Worm (Caenorhabditis elegans) whole organism, young adult: Measurements from ENCODE around the gene clc-23.

Experiments used
- B0019.2 ChIP-seq: fragments of 200-800 bp; sonication (Bioruptor generic); conservative IDR thresholded peaks from 2 replicates; pipeline ENCODE4 v1.3.6; 2022; ENCODE audit warnings: missing genetic modification reagents, missing genetic modification characterization, missing compliant biosample characterization
- F23B12.7 ChIP-seq: sonication (generic microtip); optimal IDR thresholded peaks from 2 replicates; lab custom pipeline; 2017; ENCODE audit warnings: missing genetic modification characterization, mild to moderate bottlenecking, missing compliant biosample characterization, antibody characterized with exemption, moderate library complexity; ENCODE audit not compliant: insufficient read depth
- F33H1.4 ChIP-seq: fragments of 200-800 bp; sonication (Bioruptor generic); IDR thresholded peaks from 2 replicates; pipeline ENCODE4 v1.3.6; 2022; ENCODE audit warnings: missing genetic modification reagents, missing genetic modification characterization, missing compliant biosample characterization
- F37B4.10 ChIP-seq: fragments of 200-800 bp; sonication (Bioruptor generic); IDR thresholded peaks from 2 replicates; pipeline ENCODE4 v1.3.6; 2022; ENCODE audit warnings: missing genetic modification characterization, missing compliant biosample characterization
- F39B2.1 ChIP-seq: fragments of 200-800 bp; sonication (Bioruptor generic); IDR thresholded peaks from 2 replicates; pipeline ENCODE4 v1.3.6; 2022; ENCODE audit warnings: missing genetic modification reagents, missing genetic modification characterization, missing compliant biosample characterization
- K11D2.4 ChIP-seq: fragments of 200-800 bp; sonication (Bioruptor generic); IDR thresholded peaks from 2 replicates; pipeline ENCODE4 v1.3.6; 2022; ENCODE audit warnings: missing genetic modification reagents, missing genetic modification characterization, missing compliant biosample characterization
- T07F8.4 ChIP-seq: sonication (generic microtip); optimal IDR thresholded peaks from 2 replicates; lab custom pipeline; 2016; ENCODE audit warnings: mild to moderate bottlenecking, missing genetic modification characterization, moderate library complexity, missing compliant biosample characterization
- T26A5.8 ChIP-seq: sonication (generic microtip); optimal IDR thresholded peaks from 2 replicates; lab custom pipeline; 2016; ENCODE audit warnings: missing genetic modification characterization, missing compliant biosample characterization
- Y67H2A.10 ChIP-seq: fragments of 200-800 bp; sonication (Bioruptor generic); conservative IDR thresholded peaks from 2 replicates; pipeline ENCODE4 v1.3.6; 2022; ENCODE audit warnings: missing genetic modification reagents, missing genetic modification characterization, missing compliant biosample characterization
- Y95B8A.8 ChIP-seq: fragments of 200-800 bp; sonication (Bioruptor generic); IDR thresholded peaks from 2 replicates; pipeline ENCODE4 v1.3.6; 2022; ENCODE audit warnings: missing genetic modification reagents, missing genetic modification characterization, missing compliant biosample characterization
- aptf-2 ChIP-seq: fragments of 200-800 bp; sonication (Bioruptor generic); conservative IDR thresholded peaks from 2 replicates; pipeline ENCODE4 v1.3.6; 2022; ENCODE audit warnings: missing genetic modification reagents, missing genetic modification characterization, missing compliant biosample characterization
- aptf-3 ChIP-seq: fragments of 200-800 bp; sonication (Bioruptor generic); IDR thresholded peaks from 2 replicates; pipeline ENCODE4 v1.3.6; 2022; ENCODE audit warnings: missing genetic modification characterization, missing compliant biosample characterization
- athp-1 ChIP-seq: sonication (generic microtip); optimal IDR thresholded peaks from 2 replicates; lab custom pipeline; 2017; ENCODE audit warnings: mild to moderate bottlenecking, missing genetic modification characterization, missing compliant biosample characterization
- attf-5 ChIP-seq: fragments of 200-800 bp; sonication (Bioruptor generic); optimal IDR thresholded peaks from 2 replicates; lab custom pipeline; 2018; ENCODE audit warnings: mild to moderate bottlenecking, missing genetic modification characterization, missing compliant biosample characterization
- bed-2 ChIP-seq: fragments of 200-800 bp; sonication (Bioruptor generic); IDR thresholded peaks from 2 replicates; pipeline ENCODE4 v1.3.6; 2022; ENCODE audit warnings: missing genetic modification reagents, missing genetic modification characterization, missing compliant biosample characterization
- cebp-1 ChIP-seq, 2 experiments: fragments of 200-800 bp in 1 of 2; sonication (Bioruptor generic) in 1 of 2; sonication (generic microtip) in 1 of 2; IDR thresholded peaks in 1 of 2; optimal IDR thresholded peaks in 1 of 2; 2 replicates each; pipeline versions ENCODE4 v1.3.6 to Lab custom; 2017 to 2022; ENCODE audit warnings: missing compliant biosample characterization in 2 of 2, missing genetic modification characterization in 2 of 2, mild to moderate bottlenecking in 1 of 2, missing genetic modification reagents in 1 of 2, moderate library complexity in 1 of 2
- ceh-100 ChIP-seq: fragments of 200-800 bp; sonication (Bioruptor generic); IDR thresholded peaks from 2 replicates; pipeline ENCODE4 v1.3.6; 2022; ENCODE audit warnings: missing genetic modification reagents, missing genetic modification characterization, missing compliant biosample characterization
- ceh-91 ChIP-seq: fragments of 200-800 bp; sonication (Bioruptor generic); IDR thresholded peaks from 2 replicates; pipeline ENCODE4 v1.3.6; 2022; ENCODE audit warnings: missing genetic modification reagents, missing genetic modification characterization, missing compliant biosample characterization
- chd-7 ChIP-seq: sonication (generic microtip); optimal IDR thresholded peaks from 2 replicates; lab custom pipeline; 2016; ENCODE audit warnings: mild to moderate bottlenecking, missing genetic modification characterization, moderate library complexity, missing compliant biosample characterization
- efl-1 ChIP-seq: fragments of 150-350 bp; optimal IDR thresholded peaks from 2 replicates; lab custom pipeline; 2014; ENCODE audit warnings: missing biosample characterization, missing genetic modification reagents, missing genetic modification characterization
- egrh-3 ChIP-seq: fragments of 200-800 bp; sonication (Bioruptor generic); IDR thresholded peaks from 2 replicates; pipeline ENCODE4 v1.3.6; 2022; ENCODE audit warnings: missing genetic modification reagents, missing genetic modification characterization, missing compliant biosample characterization
- hmg-1.2 ChIP-seq: fragments of 200-800 bp; sonication (Bioruptor generic); IDR thresholded peaks from 2 replicates; pipeline ENCODE4 v1.3.6; 2022; ENCODE audit warnings: missing genetic modification reagents, missing genetic modification characterization, missing compliant biosample characterization
- lag-1 ChIP-seq: fragments of 200-800 bp; sonication (Bioruptor generic); IDR thresholded peaks from 2 replicates; pipeline ENCODE4 v1.3.6; 2022; ENCODE audit warnings: missing genetic modification reagents, missing genetic modification characterization, missing compliant biosample characterization
- lin-35 ChIP-seq, 3 experiments: fragments of 150-350 bp in 2 of 3; sonication (generic microtip) in 1 of 3; optimal IDR thresholded peaks; 2 replicates each; lab custom pipeline; 2014 to 2018; ENCODE audit warnings: missing biosample characterization in 3 of 3, missing genetic modification characterization in 3 of 3, missing genetic modification reagents in 3 of 3
- lsl-1 ChIP-seq: fragments of 200-800 bp; sonication (Bioruptor generic); optimal IDR thresholded peaks from 2 replicates; lab custom pipeline; 2018; ENCODE audit warnings: mild to moderate bottlenecking, missing genetic modification characterization, moderate library complexity, missing compliant biosample characterization
- lsy-27 ChIP-seq: sonication (generic microtip); optimal IDR thresholded peaks from 2 replicates; lab custom pipeline; 2017; ENCODE audit warnings: missing genetic modification characterization, mild to moderate bottlenecking, missing compliant biosample characterization, antibody characterized with exemption, missing genotype, borderline replicate concordance; ENCODE audit not compliant: insufficient read depth
- mcd-1 ChIP-seq: fragments of 200-800 bp; sonication (Bioruptor generic); IDR thresholded peaks from 2 replicates; pipeline ENCODE4 v1.3.6; 2022; ENCODE audit warnings: missing genetic modification reagents, missing genetic modification characterization, missing compliant biosample characterization
- nhr-179 ChIP-seq: sonication (generic microtip); optimal IDR thresholded peaks from 2 replicates; lab custom pipeline; 2016; ENCODE audit warnings: mild to moderate bottlenecking, missing genetic modification characterization, missing compliant biosample characterization
- nhr-90 ChIP-seq: sonication (generic microtip); optimal IDR thresholded peaks from 2 replicates; lab custom pipeline; 2016; ENCODE audit warnings: missing genotype, mild to moderate bottlenecking, missing genetic modification characterization, missing compliant biosample characterization
- rcor-1 ChIP-seq: fragments of 200-800 bp; sonication (Bioruptor generic); IDR thresholded peaks from 2 replicates; pipeline ENCODE4 v1.3.6; 2022; ENCODE audit warnings: missing genetic modification reagents, missing genetic modification characterization, missing compliant biosample characterization
- somi-1 ChIP-seq: fragments of 200-800 bp; sonication (Bioruptor generic); optimal IDR thresholded peaks from 2 replicates; lab custom pipeline; 2018; ENCODE audit warnings: mild to moderate bottlenecking, missing genetic modification characterization, missing compliant biosample characterization
- sptf-2 ChIP-seq: fragments of 200-800 bp; sonication (Bioruptor generic); optimal IDR thresholded peaks from 2 replicates; lab custom pipeline; 2018; ENCODE audit warnings: mild to moderate bottlenecking, missing genetic modification characterization, missing compliant biosample characterization
- unc-62 ChIP-seq: fragments of 150-350 bp; optimal IDR thresholded peaks from 2 replicates; lab custom pipeline; 2014; ENCODE audit warnings: missing biosample characterization, missing genetic modification reagents, missing genetic modification characterization
- zfh-2 ChIP-seq: fragments of 200-800 bp; sonication (Bioruptor generic); conservative IDR thresholded peaks from 2 replicates; pipeline ENCODE4 v1.3.6; 2022; ENCODE audit warnings: missing genetic modification reagents, missing genetic modification characterization, missing compliant biosample characterization
- zim-3 ChIP-seq: sonication (generic microtip); optimal IDR thresholded peaks from 2 replicates; lab custom pipeline; 2017; ENCODE audit warnings: mild to moderate bottlenecking, missing genetic modification characterization, moderate library complexity, missing compliant biosample characterization
- ztf-18 ChIP-seq: sonication (generic microtip); optimal IDR thresholded peaks from 2 replicates; lab custom pipeline; 2016; ENCODE audit warnings: missing genotype, mild to moderate bottlenecking, missing genetic modification characterization, missing compliant biosample characterization
- ztf-28 ChIP-seq: fragments of 200-800 bp; sonication (Bioruptor generic); IDR thresholded peaks from 2 replicates; pipeline ENCODE4 v1.3.6; 2022; ENCODE audit warnings: missing genetic modification reagents, missing genetic modification characterization, missing compliant biosample characterization
- ztf-6 ChIP-seq: fragments of 200-800 bp; sonication (Bioruptor generic); IDR thresholded peaks from 2 replicates; pipeline ENCODE4 v1.3.6; 2022; ENCODE audit warnings: missing genetic modification reagents, missing genetic modification characterization, missing compliant biosample characterization

Gene clc-23

DNA sequence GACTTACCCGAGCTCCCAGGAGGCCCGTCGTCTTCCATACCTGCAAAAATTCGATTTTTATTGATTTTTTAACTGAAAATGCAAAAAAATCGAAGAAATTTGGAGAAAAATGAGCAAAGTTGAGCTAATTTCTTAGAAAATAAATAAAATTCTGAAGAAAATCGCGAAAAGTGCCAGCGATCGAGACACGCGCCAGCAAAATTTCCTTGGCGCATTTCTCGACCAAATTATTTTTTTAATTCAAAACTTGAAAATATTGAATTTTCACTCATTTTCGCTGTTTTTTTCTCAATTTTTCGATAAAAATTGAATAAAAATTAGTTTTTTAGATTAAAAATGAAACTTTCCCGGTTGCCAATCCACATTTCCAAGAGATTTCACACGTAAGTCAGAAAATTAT, 16.4 kb downstream of the clc-23 start, which contains the start of the genes chin-1 and BE0003N10.1:
Gene chin-1 (minus strand): TSS at position 40 of the 400 bp plus-strand sequence.
Gene BE0003N10.1 (plus strand): TSS at position 320 of the 400 bp plus-strand sequence.
- TF ChIP-seq F33H1.4 (GFP tag; lab: Robert Waterston, UW), result peak; percentile 41
- TF ChIP-seq F23B12.7 (tag; lab: Kevin White, UChicago), result peak; percentile 7
- no peak for TF ChIP-seq cebp-1 (GFP tag; IDR thresholded peaks at IDR 0.05; lab: Robert Waterston, UW)
- TF ChIP-seq cebp-1 (tag; optimal IDR thresholded peaks at IDR 0.05; lab: Kevin White, UChicago), result peak; percentile 31
- peak; percentile 92 for TF ChIP-seq ztf-18 (tag; lab: Kevin White, UChicago)
- no peak for TF ChIP-seq ztf-28
- TF ChIP-seq somi-1 (GFP tag; lab: Kevin White, UChicago), result no peak
- TF ChIP-seq lin-35 (GFP tag; optimal IDR thresholded peaks at IDR 0.05; lab: Kevin White, UChicago), result peak in 1 of 3 experiments; percentile 35
- peak; percentile 72 for TF ChIP-seq mcd-1 (GFP tag; lab: Robert Waterston, UW)

DNA sequence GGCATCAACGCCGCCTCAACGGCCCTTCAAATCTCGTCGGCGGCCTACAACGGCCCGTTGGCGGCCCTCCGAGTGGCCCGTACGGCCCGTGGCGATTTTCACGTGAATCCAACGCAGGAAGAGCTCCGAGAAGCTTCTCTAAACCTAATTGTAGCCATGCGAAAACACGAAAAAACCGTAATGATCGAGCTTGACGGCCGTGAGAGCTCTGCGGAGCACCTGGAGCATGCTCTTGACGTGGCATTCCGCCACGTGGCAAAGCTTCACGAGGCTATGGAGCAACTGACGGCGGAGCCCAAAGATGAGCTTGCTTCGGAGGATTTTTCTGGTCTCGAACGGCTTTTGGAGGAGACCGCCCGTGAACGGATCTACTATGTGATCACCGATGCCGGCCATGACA, 19.3 kb downstream of the clc-23 start:
- no peak for TF ChIP-seq aptf-2 (GFP tag; lab: Robert Waterston, UW)
- TF ChIP-seq T07F8.4, result no peak
- TF ChIP-seq zfh-2, result peak; percentile 75
- no peak for TF ChIP-seq bed-2 (GFP tag; lab: Robert Waterston, UW)
- no peak for TF ChIP-seq ceh-91
- no peak for TF ChIP-seq ceh-100
- TF ChIP-seq lsl-1, result no peak
- TF ChIP-seq T26A5.8 (tag; lab: Kevin White, UChicago), result no peak

DNA sequence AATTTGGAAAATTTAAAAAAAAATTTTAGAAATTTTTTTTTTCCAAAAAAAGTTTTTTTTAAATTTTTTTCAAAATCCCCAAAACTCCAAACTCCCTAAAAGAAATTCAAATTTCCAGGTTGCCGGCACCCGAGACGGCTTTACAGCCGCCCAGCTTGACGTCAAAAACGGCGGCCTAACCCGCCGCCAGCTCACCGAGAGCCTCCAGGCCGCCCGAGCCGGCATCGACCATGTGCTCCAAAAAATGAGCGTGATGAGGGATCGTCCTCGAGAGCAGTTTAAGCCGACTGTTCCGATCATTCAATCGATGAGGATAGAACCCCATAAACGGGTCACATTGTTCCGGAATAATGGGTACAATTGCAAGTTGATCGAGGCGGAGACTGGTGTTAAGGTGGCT, 23.0 kb downstream of the clc-23 start:
- TF ChIP-seq mcd-1 (GFP tag; lab: Robert Waterston, UW) (no peak), zfh-2 (peak; percentile 76), egrh-3 (peak; percentile 45; the same call in 1 of the 2 replicates), unc-62 (no peak)
- TF ChIP-seq, all 124 proteins: peak for 2

DNA sequence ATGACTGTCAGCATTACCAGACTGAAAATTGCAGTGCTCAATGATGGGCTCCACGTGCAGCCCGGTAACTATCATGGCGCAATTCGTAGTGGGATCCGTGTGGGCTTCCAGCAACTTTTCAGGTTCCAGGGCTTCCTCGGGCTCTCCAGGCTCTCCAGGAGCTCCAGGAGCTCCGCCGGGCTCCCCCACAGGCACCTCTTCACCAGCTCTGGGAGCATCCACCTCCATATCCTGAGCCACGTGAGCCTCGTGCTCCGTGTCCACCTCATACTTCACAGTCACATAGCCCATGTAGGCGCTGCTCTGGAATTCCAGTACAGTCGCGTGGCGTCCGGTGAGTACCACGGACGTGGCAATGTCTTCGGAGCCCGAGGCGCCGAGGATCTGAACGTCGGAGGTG, 31.1 kb downstream of the clc-23 start:
- TF ChIP-seq zfh-2 (peak; percentile 85), unc-62 (no peak), egrh-3 (peak; percentile 85)

DNA sequence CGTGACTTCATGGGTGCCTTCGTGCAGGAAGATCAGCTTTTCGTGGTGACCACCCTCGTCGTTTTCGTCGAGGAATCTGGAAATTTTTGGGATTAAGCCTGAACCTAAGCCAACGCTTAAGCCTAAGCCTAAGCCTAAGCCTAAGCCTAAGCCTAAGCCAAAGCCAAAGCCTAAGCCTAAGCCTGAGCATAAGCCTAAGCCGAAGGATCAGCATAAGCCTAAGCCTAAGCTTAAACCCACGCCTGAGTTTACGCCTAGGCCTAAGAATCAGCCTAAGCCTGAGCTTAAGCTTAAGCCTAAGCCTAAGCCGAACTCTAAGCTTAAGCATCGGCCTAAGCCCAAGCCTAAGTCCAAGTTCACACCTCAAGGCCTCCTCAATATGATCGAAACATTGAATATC, 31.5 kb downstream of the clc-23 start:
- TF ChIP-seq nhr-90, result no peak
- TF ChIP-seq zfh-2, result 0 out of 2 replicates have a peak, but pooled peaks have one; percentile 21
- no peak for TF ChIP-seq ztf-6 (GFP tag; lab: Robert Waterston, UW)

DNA sequence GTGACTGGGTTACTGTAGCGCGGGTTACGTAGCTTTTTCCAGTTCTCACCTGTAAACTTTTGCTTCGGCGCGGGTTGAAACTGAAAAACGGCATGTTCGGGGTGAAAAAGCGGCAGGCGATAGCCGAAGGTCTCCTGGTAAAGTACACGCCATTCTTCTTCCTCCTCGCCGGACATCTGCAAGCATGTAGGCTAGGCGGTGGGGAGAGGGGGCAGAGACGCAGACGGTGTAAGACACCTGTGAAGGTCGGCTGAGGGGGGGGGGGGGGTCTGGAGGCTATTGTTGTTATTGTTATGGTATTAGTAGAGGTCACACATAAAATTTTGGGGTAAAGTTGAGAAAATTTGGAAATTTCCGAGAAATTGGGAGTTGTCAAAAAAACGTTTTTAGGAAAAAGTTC, 32.3 kb downstream of the clc-23 start, which contains the start of gene fbxo-11.2:
Gene fbxo-11.2 (minus strand): TSS at position 176 of the 400 bp plus-strand sequence.
- no peak for TF ChIP-seq rcor-1 (GFP tag; lab: Robert Waterston, UW)
- no peak for TF ChIP-seq sptf-2 (GFP tag; lab: Kevin White, UChicago)
- TF ChIP-seq lag-1, result no peak
- TF ChIP-seq cebp-1 (GFP tag; IDR thresholded peaks at IDR 0.05; lab: Robert Waterston, UW), result no peak
- TF ChIP-seq cebp-1 (tag; optimal IDR thresholded peaks at IDR 0.05; lab: Kevin White, UChicago), result peak; percentile 9
- peak; percentile 34; the same call in 1 of the 2 replicates for TF ChIP-seq hmg-1.2
- no peak for TF ChIP-seq attf-5 (GFP tag; lab: Kevin White, UChicago)
- no peak for TF ChIP-seq F39B2.1 (GFP tag; lab: Robert Waterston, UW)
- no peak for TF ChIP-seq lin-35 (GFP tag; optimal IDR thresholded peaks at IDR 0.05; lab: Kevin White, UChicago)
- TF ChIP-seq nhr-90, result no peak
- no peak for TF ChIP-seq F37B4.10 (GFP tag; lab: Robert Waterston, UW)
- TF ChIP-seq chd-7 (tag; lab: Kevin White, UChicago), result no peak
- TF ChIP-seq B0019.2 (GFP tag; lab: Robert Waterston, UW), result no peak
- no peak for TF ChIP-seq zim-3 (tag; lab: Kevin White, UChicago)
- no peak for TF ChIP-seq ceh-100
- TF ChIP-seq aptf-3 (GFP tag; lab: Robert Waterston, UW), result no peak
- no peak for TF ChIP-seq K11D2.4
- TF ChIP-seq Y95B8A.8 (GFP tag; lab: Robert Waterston, UW), result no peak
- TF ChIP-seq efl-1 (GFP tag; lab: Kevin White, UChicago), result no peak
- TF ChIP-seq unc-62, result no peak
- TF ChIP-seq egrh-3, result peak; percentile 80; the same call in 1 of the 2 replicates
- TF ChIP-seq Y67H2A.10, result no peak
- no peak for TF ChIP-seq athp-1 (tag; lab: Kevin White, UChicago)
- peak; percentile 88 for TF ChIP-seq zfh-2
- TF ChIP-seq lsy-27, result no peak
- no peak for TF ChIP-seq nhr-179 (tag; lab: Kevin White, UChicago)
